Fruit fly (Drosophila melanogaster) whole organism, embryonic: ENCODE results near the gene Gsc.

Source experiments
- CG10959 ChIP-seq: fragments of 200-800 bp; sonication (Bioruptor generic); IDR thresholded peaks from 2 replicates; pipeline ENCODE4 v1.3.6; 2022; ENCODE audit warnings: missing biosample characterization, missing genetic modification characterization
- CG11560 ChIP-seq: fragments of 200-800 bp; sonication (Bioruptor generic); IDR thresholded peaks from 3 replicates; pipeline ENCODE4 v1.3.6; 2022; ENCODE audit warnings: missing biosample characterization, missing genetic modification characterization
- CG11696 ChIP-seq: fragments of 200-800 bp; sonication (Bioruptor generic); IDR thresholded peaks from 2 replicates; pipeline ENCODE4 v1.3.6; 2022; ENCODE audit warnings: missing biosample characterization, missing genetic modification characterization
- CG12236 ChIP-seq: fragments of 200-800 bp; sonication (Bioruptor generic); optimal IDR thresholded peaks from 2 replicates; lab custom pipeline; 2016; ENCODE audit warnings: missing biosample characterization, missing genetic modification characterization
- CG13775 ChIP-seq: fragments of 200-800 bp; sonication (Bioruptor generic); optimal IDR thresholded peaks from 3 replicates; lab custom pipeline; 2017; ENCODE audit warnings: missing biosample characterization, mild to moderate bottlenecking, missing genetic modification characterization
- CG15479 ChIP-seq: fragments of 200-800 bp; sonication (Bioruptor generic); optimal IDR thresholded peaks from 3 replicates; lab custom pipeline; 2019; ENCODE audit warnings: missing biosample characterization, mild to moderate bottlenecking, missing genetic modification characterization, moderate library complexity
- CG1647 ChIP-seq: fragments of 200-800 bp; sonication (Bioruptor generic); optimal IDR thresholded peaks from 3 replicates; lab custom pipeline; 2016; ENCODE audit warnings: missing biosample characterization, missing genetic modification characterization
- CG31224 ChIP-seq: fragments of 200-800 bp; sonication (Bioruptor generic); IDR thresholded peaks from 2 replicates; pipeline ENCODE4 v1.3.6; 2022; ENCODE audit warnings: missing biosample characterization, missing genetic modification characterization
- CG31388 ChIP-seq: fragments of 200-800 bp; sonication (Bioruptor generic); optimal IDR thresholded peaks from 2 replicates; lab custom pipeline; 2016; ENCODE audit warnings: missing biosample characterization, missing genetic modification characterization
- CG3281 ChIP-seq: fragments of 200-800 bp; sonication (Bioruptor generic); optimal IDR thresholded peaks from 3 replicates; lab custom pipeline; 2017; ENCODE audit warnings: missing biosample characterization, mild to moderate bottlenecking, missing genetic modification characterization
- CG3407 ChIP-seq: fragments of 200-800 bp; sonication (Bioruptor generic); optimal IDR thresholded peaks from 2 replicates; lab custom pipeline; 2018; ENCODE audit warnings: missing biosample characterization, mild to moderate bottlenecking, missing genetic modification characterization
- CG34422 ChIP-seq: fragments of 200-800 bp; sonication (Bioruptor generic); IDR thresholded peaks from 3 replicates; pipeline ENCODE4 v1.3.6; 2022; ENCODE audit warnings: missing biosample characterization, missing genetic modification characterization
- CG4617 ChIP-seq: fragments of 200-800 bp; sonication (Bioruptor generic); optimal IDR thresholded peaks from 3 replicates; lab custom pipeline; 2016; ENCODE audit warnings: missing biosample characterization, missing genetic modification characterization, borderline replicate concordance
- CG7786 ChIP-seq: fragments of 200-800 bp; sonication (Bioruptor generic); optimal IDR thresholded peaks from 2 replicates; lab custom pipeline; 2016; ENCODE audit warnings: missing biosample characterization, missing genetic modification characterization
- CG7987 ChIP-seq: fragments of 200-800 bp; sonication (Bioruptor generic); optimal IDR thresholded peaks from 2 replicates; lab custom pipeline; 2018; ENCODE audit warnings: missing biosample characterization, mild to moderate bottlenecking, missing genetic modification characterization, moderate library complexity
- Dref ChIP-seq: fragments of 200-800 bp; sonication (Bioruptor generic); IDR thresholded peaks from 2 replicates; pipeline ENCODE4 v1.3.6; 2022; ENCODE audit warnings: missing biosample characterization, missing genetic modification characterization
- H2.0 ChIP-seq: fragments of 200-800 bp; sonication (Bioruptor generic); IDR thresholded peaks from 2 replicates; pipeline ENCODE4 v1.3.6; 2022; ENCODE audit warnings: missing biosample characterization, missing genetic modification characterization
- HLH54F ChIP-seq: fragments of 200-800 bp; sonication (Bioruptor generic); optimal IDR thresholded peaks from 3 replicates; lab custom pipeline; 2016; ENCODE audit warnings: missing biosample characterization, missing genetic modification characterization
- Hr39 ChIP-seq: fragments of >200 bp; optimal IDR thresholded peaks from 2 replicates; lab custom pipeline; 2017
- Hr51 ChIP-seq, 2 experiments: fragments of 200-800 bp; sonication (Bioruptor generic); optimal IDR thresholded peaks; 2 replicates in 1 of 2; 3 replicates in 1 of 2; lab custom pipeline; 2016 to 2018; ENCODE audit warnings: missing biosample characterization in 2 of 2, missing genetic modification characterization in 2 of 2, mild to moderate bottlenecking in 1 of 2, moderate library complexity in 1 of 2
- Myb ChIP-seq: fragments of 200-800 bp; sonication (Bioruptor generic); optimal IDR thresholded peaks from 2 replicates; lab custom pipeline; 2016; ENCODE audit warnings: missing biosample characterization, missing genetic modification characterization
- Nf-YB ChIP-seq: fragments of 200-800 bp; sonication (Bioruptor generic); optimal IDR thresholded peaks from 3 replicates; lab custom pipeline; 2019; ENCODE audit warnings: missing biosample characterization, mild to moderate bottlenecking, missing genetic modification characterization, moderate library complexity
- Ptx1 ChIP-seq: fragments of 200-800 bp; sonication (Bioruptor generic); IDR thresholded peaks from 2 replicates; pipeline ENCODE4 v1.3.6; 2022; ENCODE audit warnings: missing biosample characterization, missing genetic modification characterization
- Sox100B ChIP-seq: fragments of 200-800 bp; sonication (Bioruptor generic); optimal IDR thresholded peaks from 3 replicates; lab custom pipeline; 2018; ENCODE audit warnings: missing biosample characterization, mild to moderate bottlenecking, missing genetic modification characterization
- Xrp1 ChIP-seq: fragments of 200-800 bp; sonication (Bioruptor generic); IDR thresholded peaks from 2 replicates; pipeline ENCODE4 v1.3.6; 2022; ENCODE audit warnings: missing biosample characterization, missing genetic modification characterization
- abd-A ChIP-seq: fragments of 200-800 bp; sonication (Bioruptor generic); optimal IDR thresholded peaks from 3 replicates; lab custom pipeline; 2019; ENCODE audit warnings: missing biosample characterization, mild to moderate bottlenecking, missing genetic modification characterization, moderate library complexity
- ac ChIP-seq: fragments of 200-800 bp; sonication (Bioruptor generic); optimal IDR thresholded peaks from 3 replicates; lab custom pipeline; 2017; ENCODE audit warnings: missing biosample characterization, mild to moderate bottlenecking, missing genetic modification characterization
- ase ChIP-seq: fragments of 200-800 bp; sonication (Bioruptor generic); IDR thresholded peaks from 3 replicates; pipeline ENCODE4 v1.3.6; 2022; ENCODE audit warnings: missing biosample characterization, missing genetic modification characterization
- cas ChIP-seq: fragments of 200-800 bp; sonication (Bioruptor generic); IDR thresholded peaks from 2 replicates; pipeline ENCODE4 v1.3.6; 2022; ENCODE audit warnings: missing biosample characterization, missing genetic modification characterization
- crc ChIP-seq: fragments of 200-800 bp; sonication (Bioruptor generic); optimal IDR thresholded peaks from 2 replicates; lab custom pipeline; 2016; ENCODE audit warnings: missing biosample characterization, missing genetic modification characterization
- crol ChIP-seq: fragments of 200-800 bp; sonication (Bioruptor generic); IDR thresholded peaks from 2 replicates; pipeline ENCODE4 v1.3.6; 2022; ENCODE audit warnings: missing biosample characterization, missing genetic modification characterization
- dan ChIP-seq: fragments of 200-800 bp; sonication (Bioruptor generic); IDR thresholded peaks from 2 replicates; pipeline ENCODE4 v1.3.6; 2022; ENCODE audit warnings: missing biosample characterization, missing genetic modification characterization
- fd96Cb ChIP-seq: fragments of 200-800 bp; sonication (Bioruptor generic); optimal IDR thresholded peaks from 2 replicates; lab custom pipeline; 2018; ENCODE audit warnings: missing biosample characterization, mild to moderate bottlenecking, missing genetic modification characterization, moderate library complexity
- gem ChIP-seq: fragments of 200-800 bp; sonication (Bioruptor generic); optimal IDR thresholded peaks from 2 replicates; lab custom pipeline; 2019; ENCODE audit warnings: missing biosample characterization, mild to moderate bottlenecking, missing genetic modification characterization, moderate library complexity
- gt ChIP-seq: fragments of 200-800 bp; sonication (Bioruptor generic); IDR thresholded peaks from 2 replicates; pipeline ENCODE4 v1.3.6; 2022; ENCODE audit warnings: missing biosample characterization, missing genetic modification characterization
- hbn ChIP-seq: fragments of 200-800 bp; sonication (Bioruptor generic); IDR thresholded peaks from 2 replicates; pipeline ENCODE4 v1.3.6; 2022; ENCODE audit warnings: missing biosample characterization, missing genetic modification characterization; ENCODE audit not compliant: partially characterized antibody
- her ChIP-seq: fragments of 200-800 bp; sonication (Bioruptor generic); optimal IDR thresholded peaks from 2 replicates; lab custom pipeline; 2016; ENCODE audit warnings: missing biosample characterization, missing genetic modification characterization
- hkb ChIP-seq, 2 experiments: fragments of 200-800 bp in 1 of 2; fragments of >200 bp in 1 of 2; sonication (Bioruptor generic) in 1 of 2; IDR thresholded peaks in 1 of 2; optimal IDR thresholded peaks in 1 of 2; 2 replicates each; pipeline versions ENCODE4 v1.3.6 to Lab custom; 2017 to 2022; ENCODE audit warnings: missing biosample characterization in 1 of 2, missing genetic modification characterization in 1 of 2
- insv ChIP-seq, 2 experiments: fragments of 200-800 bp; sonication (Bioruptor generic); optimal IDR thresholded peaks; 3 replicates each; lab custom pipeline; 2016 to 2018; ENCODE audit warnings: missing biosample characterization in 2 of 2, missing genetic modification characterization in 2 of 2
- klu ChIP-seq: fragments of 200-800 bp; sonication (Bioruptor generic); IDR thresholded peaks from 2 replicates; pipeline ENCODE4 v1.3.6; 2022; ENCODE audit warnings: missing biosample characterization, missing genetic modification characterization
- kni ChIP-seq: fragments of 200-800 bp; sonication (Bioruptor generic); optimal IDR thresholded peaks from 3 replicates; lab custom pipeline; 2017; ENCODE audit warnings: mild to moderate bottlenecking, missing biosample characterization, missing genetic modification reagents, missing genetic modification characterization
- mld ChIP-seq: fragments of 200-800 bp; sonication (Bioruptor generic); IDR thresholded peaks from 3 replicates; pipeline ENCODE4 v1.3.6; 2022; ENCODE audit warnings: missing biosample characterization, missing genetic modification characterization; ENCODE audit not compliant: partially characterized antibody
- nerfin-1 ChIP-seq: fragments of 200-800 bp; sonication (Bioruptor generic); optimal IDR thresholded peaks from 3 replicates; lab custom pipeline; 2019; ENCODE audit warnings: missing biosample characterization, mild to moderate bottlenecking, missing genetic modification characterization, moderate library complexity
- salm ChIP-seq: fragments of 200-800 bp; sonication (Bioruptor generic); optimal IDR thresholded peaks from 2 replicates; lab custom pipeline; 2018; ENCODE audit warnings: missing biosample characterization, mild to moderate bottlenecking, missing genetic modification characterization
- sima ChIP-seq: fragments of 200-800 bp; sonication (Bioruptor generic); optimal IDR thresholded peaks from 2 replicates; lab custom pipeline; 2016; ENCODE audit warnings: missing biosample characterization, missing genetic modification characterization
- tgo ChIP-seq: fragments of 200-800 bp; sonication (Bioruptor generic); IDR thresholded peaks from 3 replicates; pipeline ENCODE4 v1.3.6; 2022; ENCODE audit warnings: missing biosample characterization, missing genetic modification characterization
- tin ChIP-seq: fragments of 200-800 bp; sonication (Bioruptor generic); optimal IDR thresholded peaks from 3 replicates; lab custom pipeline; 2016; ENCODE audit warnings: missing biosample characterization, missing genetic modification characterization
- tll ChIP-seq, 2 experiments: fragments of 200-800 bp in 1 of 2; fragments of >200 bp in 1 of 2; sonication (Bioruptor generic) in 1 of 2; optimal IDR thresholded peaks; 2 replicates each; lab custom pipeline; 2017 to 2019; ENCODE audit warnings: missing biosample characterization in 2 of 2, missing genetic modification characterization in 2 of 2, mild to moderate bottlenecking in 1 of 2, moderate library complexity in 1 of 2
- wdn ChIP-seq: fragments of 200-800 bp; sonication (Bioruptor generic); IDR thresholded peaks from 2 replicates; pipeline ENCODE4 v1.3.6; 2022; ENCODE audit warnings: missing biosample characterization, missing genetic modification characterization
- yki ChIP-seq: fragments of >200 bp; optimal IDR thresholded peaks from 3 replicates; lab custom pipeline; 2018
- z ChIP-seq: fragments of 200-800 bp; sonication (Bioruptor generic); IDR thresholded peaks from 3 replicates; pipeline ENCODE4 v1.3.6; 2022; ENCODE audit warnings: missing biosample characterization, missing genetic modification characterization

The Gsc gene

DNA sequence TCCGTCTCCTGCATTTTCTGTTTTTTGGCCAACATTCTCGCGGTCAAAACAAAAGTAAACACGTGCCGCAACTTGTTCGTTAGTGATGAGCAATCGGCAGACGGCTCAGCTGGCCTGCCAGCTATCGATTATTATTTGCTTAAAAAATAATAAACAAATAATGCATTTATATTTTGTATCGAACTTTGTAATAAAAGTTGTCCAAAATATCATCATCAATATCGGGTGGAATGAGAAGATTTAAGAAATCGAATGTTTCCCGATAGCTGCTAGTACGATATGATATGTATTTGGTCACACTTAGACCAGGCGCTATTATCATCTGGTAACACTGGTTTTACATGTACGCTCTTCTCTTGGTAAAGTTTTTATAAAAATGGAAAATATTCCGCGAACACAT, 26.5 kb downstream of the Gsc start, which contains the start of the genes Nle and Sf3b1 (continued):
- TF ChIP-seq yki (lab: Kevin White, UChicago): no peak
- peak; percentile 71 for TF ChIP-seq nerfin-1
- no peak for TF ChIP-seq abd-A (tag; lab: Kevin White, UChicago)
- no peak for TF ChIP-seq CG15479 (GFP tag; lab: Kevin White, UChicago)
- TF ChIP-seq dan (GFP tag; lab: Robert Waterston, UW): no peak
- TF ChIP-seq crc (GFP tag; lab: Kevin White, UChicago): peak; percentile 19
- TF ChIP-seq ase: no peak
- TF ChIP-seq tll (GFP tag; optimal IDR thresholded peaks at IDR 0.05; lab: Kevin White, UChicago): no peak
- peak; percentile 90 for TF ChIP-seq CG11560 (tag; lab: Robert Waterston, UW)
- no peak for TF ChIP-seq CG3407
- TF ChIP-seq insv (GFP tag; optimal IDR thresholded peaks at IDR 0.05; lab: Kevin White, UChicago): no peak
- peak; percentile 62 for TF ChIP-seq CG13775
- TF ChIP-seq gem: no peak
- peak; percentile 15; the same call in 1 of the 2 replicates for TF ChIP-seq klu (GFP tag; lab: Robert Waterston, UW)
- TF ChIP-seq CG11696 (GFP tag; lab: Robert Waterston, UW): no peak
- TF ChIP-seq sima (GFP tag; lab: Kevin White, UChicago): no peak
- TF ChIP-seq Ptx1 (GFP tag; lab: Robert Waterston, UW): 0 out of 2 replicates have a peak, but pooled peaks have one; percentile 19
- peak; percentile 50; the same call in 1 of the 2 replicates for TF ChIP-seq Xrp1
- TF ChIP-seq Sox100B (GFP tag; lab: Kevin White, UChicago): no peak
- TF ChIP-seq CG31224 (GFP tag; lab: Robert Waterston, UW): no peak
- TF ChIP-seq tin: peak; percentile 41
- no peak for TF ChIP-seq gt
- TF ChIP-seq H2.0: no peak
- no peak for TF ChIP-seq crol (GFP tag; lab: Robert Waterston, UW)
- TF ChIP-seq CG7786 (GFP tag; lab: Kevin White, UChicago): peak; percentile 36
- peak; percentile 23 for TF ChIP-seq CG1647
- peak; percentile 55 for TF ChIP-seq CG3281 (GFP tag; lab: Kevin White, UChicago)
- no peak for TF ChIP-seq z (GFP tag; lab: Robert Waterston, UW)
- peak; percentile 54 for TF ChIP-seq HLH54F (GFP tag; lab: Kevin White, UChicago)
- TF ChIP-seq fd96Cb: no peak
- no peak for TF ChIP-seq CG31388
- TF ChIP-seq salm (tag; lab: Kevin White, UChicago): no peak
- TF ChIP-seq Dref (GFP tag; lab: Robert Waterston, UW): peak; percentile 67
- TF ChIP-seq ac: no peak
- peak; percentile 53 for TF ChIP-seq CG7987 (GFP tag; lab: Kevin White, UChicago)
- TF ChIP-seq CG10959 (GFP tag; lab: Robert Waterston, UW): no peak
- TF ChIP-seq CG12236 (GFP tag; lab: Kevin White, UChicago): peak; percentile 9
- TF ChIP-seq kni (GFP tag; lab: Kevin White, UChicago): no peak
- peak; percentile 6 for TF ChIP-seq Nf-YB (GFP tag; lab: Kevin White, UChicago)

DNA sequence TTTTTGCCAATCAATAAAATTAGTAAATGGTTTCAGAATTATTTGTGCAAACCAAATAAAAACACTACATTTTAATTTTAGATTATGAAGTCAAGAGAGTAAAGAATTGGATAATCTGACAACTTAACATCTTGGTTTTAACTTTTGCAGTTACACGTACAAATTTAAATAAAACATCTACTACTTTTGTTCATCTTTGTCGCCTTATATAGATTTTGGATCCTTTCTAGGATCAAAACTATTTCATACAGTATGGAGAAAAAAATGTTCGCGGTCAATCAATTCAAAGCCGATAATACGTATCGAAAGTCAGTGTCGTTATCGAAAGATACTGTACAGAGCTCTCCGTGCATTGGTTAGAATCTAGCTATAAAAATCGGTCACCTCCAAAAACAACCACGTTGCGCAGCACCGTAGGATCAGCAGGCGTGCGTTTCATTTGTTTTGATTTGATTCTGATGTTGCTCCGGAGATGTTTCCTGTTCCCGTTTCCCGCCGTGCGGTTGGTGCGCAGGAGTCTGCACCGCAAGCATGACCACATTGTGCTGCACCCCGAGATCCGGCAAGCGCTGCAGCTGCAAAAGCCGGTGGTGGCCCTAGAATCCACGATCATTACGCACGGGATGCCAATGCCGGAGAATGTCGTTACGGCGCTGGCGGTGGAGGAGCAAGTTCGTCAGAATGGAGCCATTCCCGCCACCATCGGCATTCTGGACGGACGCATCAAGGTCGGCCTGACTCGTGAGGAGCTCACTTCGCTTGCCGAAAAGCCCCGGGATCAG, 30.5 kb downstream of the Gsc start, which contains the start of the genes uncNacbeta and CG2794:
TSS of gene uncNacbeta (minus strand) at position 51 of the 782 bp plus-strand sequence.
TSS of gene CG2794 (plus strand) at position 395 of the 782 bp plus-strand sequence.
- peak; percentile 10 for TF ChIP-seq CG4617 (GFP tag; lab: Kevin White, UChicago)
- TF ChIP-seq hbn: peak; percentile 56
- TF ChIP-seq cas (GFP tag; lab: Robert Waterston, UW): no peak
- TF ChIP-seq her (GFP tag; lab: Kevin White, UChicago): peak; percentile 12
- TF ChIP-seq Hr39 (lab: Kevin White, UChicago): no peak
- TF ChIP-seq ase: no peak
- peak; percentile 48; the same call in 1 of the 3 replicates for TF ChIP-seq CG34422 (GFP tag; lab: Robert Waterston, UW)
- peak; percentile 37 for TF ChIP-seq Myb (GFP tag; lab: Kevin White, UChicago)
- no peak for TF ChIP-seq Hr51 (GFP tag; optimal IDR thresholded peaks at IDR 0.05; lab: Kevin White, UChicago)
- 0 out of 3 replicates have a peak, but pooled peaks have one; percentile 22 for TF ChIP-seq mld (GFP tag; lab: Robert Waterston, UW)
- no peak for TF ChIP-seq tgo (GFP tag; lab: Robert Waterston, UW)
- no peak for TF ChIP-seq abd-A (tag; lab: Kevin White, UChicago)
- no peak for TF ChIP-seq hkb (optimal IDR thresholded peaks at IDR 0.05; lab: Kevin White, UChicago)
- no peak for TF ChIP-seq hkb (GFP tag; IDR thresholded peaks at IDR 0.05; lab: Robert Waterston, UW)
- TF ChIP-seq wdn: 0 out of 2 replicates have a peak, but pooled peaks have one; percentile 18
- no peak for TF ChIP-seq salm (tag; lab: Kevin White, UChicago)
